Fruit fly (Drosophila melanogaster) whole organism, wandering third instar larva: ENCODE measurements around the gene ppk13.

ENCODE experiments used
- Abd-B ChIP-seq: fragments of >200 bp; optimal IDR thresholded peaks from 2 replicates; lab custom pipeline; 2017; ENCODE audit warnings: missing biosample characterization, missing genetic modification characterization
- CG32264 ChIP-seq: fragments of 200-800 bp; sonication (Bioruptor generic); optimal IDR thresholded peaks from 2 replicates; lab custom pipeline; 2016; ENCODE audit warnings: missing biosample characterization, missing genetic modification characterization
- CG9705 ChIP-seq: fragments of 200-800 bp; sonication (Bioruptor generic); optimal IDR thresholded peaks from 2 replicates; lab custom pipeline; 2018; ENCODE audit warnings: missing biosample characterization, mild to moderate bottlenecking, missing genetic modification characterization
- CrebA ChIP-seq: fragments of 200-800 bp; sonication (Bioruptor generic); optimal IDR thresholded peaks from 2 replicates; lab custom pipeline; 2016; ENCODE audit warnings: missing biosample characterization, mild to moderate bottlenecking, missing genetic modification characterization, borderline replicate concordance
- Dfd ChIP-seq: fragments of >200 bp; optimal IDR thresholded peaks from 2 replicates; lab custom pipeline; 2017; ENCODE audit warnings: missing biosample characterization, missing genetic modification characterization
- Dif ChIP-seq: fragments of 200-275, 200-300 bp; sonication (Bioruptor generic); optimal IDR thresholded peaks from 2 replicates; lab custom pipeline; 2018; ENCODE audit warnings: missing biosample characterization, missing genetic modification characterization; ENCODE audit not compliant: partially characterized antibody
- GATAd ChIP-seq: sonication (Bioruptor generic); optimal IDR thresholded peaks from 2 replicates; lab custom pipeline; 2016; ENCODE audit warnings: missing biosample characterization, missing genetic modification characterization
- HLH106 ChIP-seq: fragments of 200-800 bp; optimal IDR thresholded peaks from 3 replicates; lab custom pipeline; 2019; ENCODE audit warnings: missing biosample characterization, mild to moderate bottlenecking, missing genetic modification characterization, moderate library complexity
- Hnf4 ChIP-seq: fragments of 200-800 bp; sonication (Bioruptor generic); optimal IDR thresholded peaks from 2 replicates; lab custom pipeline; 2016; ENCODE audit warnings: missing biosample characterization, mild to moderate bottlenecking, missing genetic modification characterization
- Hr78 ChIP-seq: fragments of >200 bp; optimal IDR thresholded peaks from 2 replicates; lab custom pipeline; 2017; ENCODE audit warnings: missing biosample characterization, missing genetic modification characterization
- Hr83 ChIP-seq: fragments of 200-300 bp; sonication (Bioruptor generic); optimal IDR thresholded peaks from 2 replicates; lab custom pipeline; 2016; ENCODE audit warnings: missing biosample characterization, mild to moderate bottlenecking, missing genetic modification characterization, moderate library complexity; ENCODE audit not compliant: poor library complexity, severe bottlenecking
- Jra ChIP-seq: sonication (Bioruptor generic); optimal IDR thresholded peaks from 2 replicates; lab custom pipeline; 2016; ENCODE audit warnings: missing biosample characterization, missing genetic modification characterization
- Mio ChIP-seq: sonication (Bioruptor generic); optimal IDR thresholded peaks from 2 replicates; lab custom pipeline; 2016; ENCODE audit warnings: missing biosample characterization, missing genetic modification characterization
- Myc ChIP-seq: fragments of >200 bp; optimal IDR thresholded peaks from 2 replicates; lab custom pipeline; 2017
- N ChIP-seq: fragments of >200 bp; optimal IDR thresholded peaks from 2 replicates; lab custom pipeline; 2018; ENCODE audit warnings: missing biosample characterization, missing external identifiers, missing genetic modification characterization
- OdsH ChIP-seq: fragments of 200-800 bp; sonication (Bioruptor generic); optimal IDR thresholded peaks from 2 replicates; lab custom pipeline; 2016; ENCODE audit warnings: missing biosample characterization, mild to moderate bottlenecking, missing genetic modification characterization
- Rel ChIP-seq, 2 experiments: fragments of 200-800 bp; sonication (Bioruptor generic) in 1 of 2; optimal IDR thresholded peaks; 2 replicates in 1 of 2; 3 replicates in 1 of 2; lab custom pipeline; 2016 to 2019; ENCODE audit warnings: mild to moderate bottlenecking in 2 of 2, missing biosample characterization in 2 of 2, missing genetic modification characterization in 2 of 2, moderate library complexity in 1 of 2
- Sp1 ChIP-seq: fragments of 200-800 bp; sonication (Bioruptor generic); optimal IDR thresholded peaks from 3 replicates; lab custom pipeline; 2019; ENCODE audit warnings: missing biosample characterization, mild to moderate bottlenecking, missing genetic modification characterization, moderate library complexity
- Vsx2 ChIP-seq: fragments of 200-300, 225-300 bp; sonication (Bioruptor generic); optimal IDR thresholded peaks from 2 replicates; lab custom pipeline; 2018; ENCODE audit warnings: missing biosample characterization, missing genetic modification characterization; ENCODE audit not compliant: partially characterized antibody
- br ChIP-seq: fragments of 200-800 bp; sonication (Bioruptor generic); optimal IDR thresholded peaks from 2 replicates; lab custom pipeline; 2016; ENCODE audit warnings: missing biosample characterization, missing genetic modification characterization
- brk ChIP-seq: fragments of 200-800 bp; sonication (Bioruptor generic); optimal IDR thresholded peaks from 2 replicates; lab custom pipeline; 2016; ENCODE audit warnings: missing biosample characterization, mild to moderate bottlenecking, missing genetic modification characterization
- dl ChIP-seq, 2 experiments: fragments of 175-275, 200-275 bp in 1 of 2; fragments of 200-275 bp in 1 of 2; sonication (Bioruptor generic); optimal IDR thresholded peaks; lab custom pipeline; 2018; ENCODE audit warnings: mild to moderate bottlenecking in 2 of 2, missing biosample characterization in 2 of 2, missing genetic modification characterization in 2 of 2, moderate library complexity in 2 of 2; ENCODE audit not compliant: partially characterized antibody in 2 of 2, insufficient read depth in 1 of 2
- dmrt93B ChIP-seq: fragments of 200-800 bp; sonication (Bioruptor generic); optimal IDR thresholded peaks from 2 replicates; lab custom pipeline; 2018; ENCODE audit warnings: missing biosample characterization, mild to moderate bottlenecking, missing genetic modification characterization
- dsf ChIP-seq: sonication (Bioruptor generic); optimal IDR thresholded peaks from 2 replicates; lab custom pipeline; 2016; ENCODE audit warnings: missing biosample characterization, missing genetic modification characterization, borderline replicate concordance
- ey ChIP-seq: fragments of 200-800 bp; sonication (Bioruptor generic); optimal IDR thresholded peaks from 2 replicates; lab custom pipeline; 2016; ENCODE audit warnings: missing biosample characterization, missing genetic modification characterization
- foxo ChIP-seq, 2 experiments: fragments of 200-800 bp; sonication (Bioruptor generic); optimal IDR thresholded peaks; 2 replicates in 1 of 2; 3 replicates in 1 of 2; lab custom pipeline; 2016 to 2017; ENCODE audit warnings: missing biosample characterization in 2 of 2, missing genetic modification characterization in 2 of 2
- fru ChIP-seq: fragments of 200-800 bp; sonication (Bioruptor generic); optimal IDR thresholded peaks from 3 replicates; lab custom pipeline; 2016; ENCODE audit warnings: missing biosample characterization, mild to moderate bottlenecking, missing genetic modification characterization
- h ChIP-seq: fragments of 200-800 bp; sonication (Bioruptor generic); optimal IDR thresholded peaks from 3 replicates; lab custom pipeline; 2016; ENCODE audit warnings: missing biosample characterization, mild to moderate bottlenecking, missing genetic modification characterization
- jim ChIP-seq: fragments of 175-275, 200-325 bp; sonication (Bioruptor generic); optimal IDR thresholded peaks from 2 replicates; lab custom pipeline; 2016; ENCODE audit warnings: missing biosample characterization, mild to moderate bottlenecking, missing genetic modification characterization
- lola ChIP-seq: fragments of >200 bp; optimal IDR thresholded peaks from 2 replicates; lab custom pipeline; 2017; ENCODE audit warnings: missing biosample characterization, missing genetic modification characterization
- pan ChIP-seq: fragments of >200 bp; optimal IDR thresholded peaks from 2 replicates; lab custom pipeline; 2017
- psq ChIP-seq: fragments of 200-800 bp; sonication (Bioruptor generic); optimal IDR thresholded peaks from 3 replicates; lab custom pipeline; 2017; ENCODE audit warnings: missing biosample characterization, mild to moderate bottlenecking, missing genetic modification characterization, moderate library complexity
- rgr ChIP-seq: fragments of 200-800 bp; sonication (Bioruptor generic); optimal IDR thresholded peaks from 3 replicates; lab custom pipeline; 2016; ENCODE audit warnings: missing biosample characterization, mild to moderate bottlenecking, missing genetic modification characterization
- sage ChIP-seq: fragments of 200-800 bp; sonication (Bioruptor generic); optimal IDR thresholded peaks from 2 replicates; lab custom pipeline; 2016; ENCODE audit warnings: missing biosample characterization, mild to moderate bottlenecking, missing genetic modification characterization
- sv ChIP-seq: fragments of 200-800 bp; sonication (Bioruptor generic); optimal IDR thresholded peaks from 3 replicates; lab custom pipeline; 2016; ENCODE audit warnings: missing biosample characterization, missing genetic modification characterization
- tai ChIP-seq: sonication (Bioruptor generic); optimal IDR thresholded peaks from 2 replicates; lab custom pipeline; 2016; ENCODE audit warnings: missing biosample characterization, missing genetic modification characterization
- usp ChIP-seq: fragments of >200 bp; optimal IDR thresholded peaks from 2 replicates; lab custom pipeline; 2017; ENCODE audit warnings: missing biosample characterization, missing genetic modification characterization
- woc ChIP-seq: sonication (Bioruptor generic); optimal IDR thresholded peaks from 2 replicates; lab custom pipeline; 2016; ENCODE audit warnings: missing biosample characterization, mild to moderate bottlenecking, missing genetic modification characterization

ppk13 gene

DNA sequence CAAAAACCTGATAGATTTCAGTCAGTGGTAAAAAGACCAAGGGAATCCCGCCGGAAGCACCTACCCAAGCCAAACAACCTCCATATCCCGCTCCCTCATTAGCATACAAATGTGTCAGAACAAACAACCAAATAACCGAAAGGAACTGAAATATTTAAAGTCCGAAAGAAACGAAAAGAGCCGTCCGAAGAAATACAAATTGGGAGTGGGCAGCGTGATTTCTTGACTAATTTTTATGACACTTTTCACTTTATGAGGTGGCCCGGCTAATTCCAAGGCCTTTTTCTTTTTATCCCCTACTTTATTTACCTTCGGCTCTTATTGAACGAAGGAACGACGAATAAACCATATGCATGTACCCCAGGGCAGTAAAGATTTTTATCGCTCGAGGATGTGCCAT lies 47.8 kb downstream of the ppk13 start:
- TF ChIP-seq GATAd (GFP tag; lab: Kevin White, UChicago): no peak
- no peak for TF ChIP-seq Hr78 (GFP tag; lab: Kevin White, UChicago)
- TF ChIP-seq ey (GFP tag; lab: Kevin White, UChicago): no peak
- TF ChIP-seq jim (GFP tag; lab: Kevin White, UChicago): no peak
- no peak for TF ChIP-seq psq (GFP tag; lab: Kevin White, UChicago)
- TF ChIP-seq, all 38 proteins: peak for 0

DNA sequence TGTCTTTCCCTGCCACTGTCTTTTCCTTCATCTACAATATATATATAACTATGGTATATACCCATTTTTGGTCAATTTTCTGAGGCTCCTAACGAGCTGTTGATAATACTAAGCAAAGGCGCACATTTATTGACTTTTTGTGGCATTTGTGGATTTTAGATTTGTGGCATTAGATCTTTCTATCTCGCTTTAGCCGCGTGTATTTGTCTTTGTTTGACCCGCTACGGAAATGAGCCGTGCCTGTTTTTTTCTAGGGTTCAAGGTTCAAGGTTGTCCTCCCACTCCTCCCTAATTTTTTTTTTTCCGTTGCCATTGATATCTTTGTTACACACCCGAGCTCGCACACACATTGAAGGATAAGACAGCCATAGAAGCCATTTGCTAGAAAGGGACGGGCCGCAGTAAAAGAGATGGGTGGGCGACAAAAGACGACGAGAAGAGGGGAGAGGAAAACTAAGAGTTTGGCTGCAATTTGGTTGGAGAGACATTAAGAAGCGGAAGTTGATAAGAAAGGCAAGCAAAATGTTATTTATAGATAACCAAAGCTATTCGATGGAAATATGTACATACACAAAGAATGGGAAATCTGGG lies 48.9 kb downstream of the ppk13 start:
- TF ChIP-seq Jra (GFP tag; lab: Kevin White, UChicago) (no peak), pan (lab: Kevin White, UChicago) (no peak), fru (GFP tag; lab: Kevin White, UChicago) (no peak), Mio (GFP tag; lab: Kevin White, UChicago) (no peak), br (GFP tag; lab: Kevin White, UChicago) (no peak), Abd-B (GFP tag; lab: Kevin White, UChicago) (no peak), woc (no peak), dsf (GFP tag; lab: Kevin White, UChicago) (no peak), h (GFP tag; lab: Kevin White, UChicago) (no peak), Dfd (GFP tag; lab: Kevin White, UChicago) (no peak), CG9705 (no peak), rgr (GFP tag; lab: Kevin White, UChicago) (no peak), jim (GFP tag; lab: Kevin White, UChicago) (no peak), psq (GFP tag; lab: Kevin White, UChicago) (no peak)
- TF ChIP-seq, all 38 proteins: peak for 0

DNA sequence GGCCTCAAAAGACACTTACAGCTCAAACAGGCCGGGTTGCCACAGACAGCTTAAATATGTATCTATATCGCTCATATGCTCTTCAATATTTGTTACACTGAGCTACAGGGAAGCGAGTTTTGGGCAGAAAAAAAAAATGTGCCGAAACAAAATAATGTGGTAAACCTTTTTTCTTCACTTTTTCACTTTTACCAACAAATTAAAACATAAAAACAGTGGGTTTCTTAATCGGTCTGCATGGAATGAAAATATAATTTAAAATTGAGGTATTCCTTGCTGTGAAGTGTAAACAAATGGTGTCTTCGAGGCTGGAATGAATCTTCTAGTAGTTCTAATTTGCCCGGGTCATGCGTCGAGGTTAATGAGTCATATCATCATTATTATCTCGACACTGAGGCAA lies 49.8 kb downstream of the ppk13 start:
- peak; percentile 5 for TF ChIP-seq fru (GFP tag; lab: Kevin White, UChicago)
- no peak for TF ChIP-seq woc
- TF ChIP-seq sage (GFP tag; lab: Kevin White, UChicago): no peak
- TF ChIP-seq Myc (lab: Kevin White, UChicago): no peak
- peak; percentile 14 for TF ChIP-seq h (GFP tag; lab: Kevin White, UChicago)
- TF ChIP-seq Hr78 (GFP tag; lab: Kevin White, UChicago): no peak
- TF ChIP-seq Mio (GFP tag; lab: Kevin White, UChicago): no peak
- no peak for TF ChIP-seq GATAd (GFP tag; lab: Kevin White, UChicago)
- no peak for TF ChIP-seq N (GFP tag; lab: Kevin White, UChicago)
- TF ChIP-seq OdsH (GFP tag; lab: Kevin White, UChicago): no peak
- no peak for TF ChIP-seq Dif
- no peak for TF ChIP-seq pan (lab: Kevin White, UChicago)
- peak in 1 of 2 experiments; percentile 30 for TF ChIP-seq foxo (GFP tag; optimal IDR thresholded peaks at IDR 0.05; lab: Kevin White, UChicago)
- no peak for TF ChIP-seq jim (GFP tag; lab: Kevin White, UChicago)
- no peak for TF ChIP-seq dl (GFP tag; optimal IDR thresholded peaks at IDR 0.05; lab: Kevin White, UChicago; ENCODE audit: insufficient read depth in 1 of 2, partially characterized antibody in 2 of 2)
- TF ChIP-seq ey (GFP tag; lab: Kevin White, UChicago): peak; percentile 6
- no peak for TF ChIP-seq Vsx2
- TF ChIP-seq HLH106 (tag; lab: Kevin White, UChicago): no peak
- peak; percentile 29 for TF ChIP-seq rgr (GFP tag; lab: Kevin White, UChicago)
- no peak for TF ChIP-seq Abd-B (GFP tag; lab: Kevin White, UChicago)
- TF ChIP-seq usp: no peak
- peak; percentile 33 for TF ChIP-seq sv
- no peak for TF ChIP-seq dsf (GFP tag; lab: Kevin White, UChicago)
- TF ChIP-seq dmrt93B (GFP tag; lab: Kevin White, UChicago): no peak
- no peak for TF ChIP-seq Sp1
- TF ChIP-seq brk (GFP tag; lab: Kevin White, UChicago): no peak
- TF ChIP-seq CG9705: no peak
- no peak for TF ChIP-seq lola (GFP tag; lab: Kevin White, UChicago)
- no peak for TF ChIP-seq CrebA
- no peak for TF ChIP-seq CG32264 (GFP tag; lab: Kevin White, UChicago)
- no peak for TF ChIP-seq Rel (GFP tag; optimal IDR thresholded peaks at IDR 0.05; lab: Kevin White, UChicago)
- TF ChIP-seq Rel (tag; optimal IDR thresholded peaks at IDR 0.05; lab: Kevin White, UChicago): no peak
- TF ChIP-seq psq (GFP tag; lab: Kevin White, UChicago): no peak
- TF ChIP-seq Dfd (GFP tag; lab: Kevin White, UChicago): no peak
- TF ChIP-seq Hr83 (GFP tag; lab: Kevin White, UChicago): no peak
- TF ChIP-seq Hnf4 (GFP tag; lab: Kevin White, UChicago): no peak
- TF ChIP-seq br (GFP tag; lab: Kevin White, UChicago): no peak
- TF ChIP-seq Jra (GFP tag; lab: Kevin White, UChicago): no peak
- TF ChIP-seq tai (GFP tag; lab: Kevin White, UChicago): no peak
